Worm (Caenorhabditis elegans): ENCODE data around the gene srw-19.

The srw-19 gene

DNA sequence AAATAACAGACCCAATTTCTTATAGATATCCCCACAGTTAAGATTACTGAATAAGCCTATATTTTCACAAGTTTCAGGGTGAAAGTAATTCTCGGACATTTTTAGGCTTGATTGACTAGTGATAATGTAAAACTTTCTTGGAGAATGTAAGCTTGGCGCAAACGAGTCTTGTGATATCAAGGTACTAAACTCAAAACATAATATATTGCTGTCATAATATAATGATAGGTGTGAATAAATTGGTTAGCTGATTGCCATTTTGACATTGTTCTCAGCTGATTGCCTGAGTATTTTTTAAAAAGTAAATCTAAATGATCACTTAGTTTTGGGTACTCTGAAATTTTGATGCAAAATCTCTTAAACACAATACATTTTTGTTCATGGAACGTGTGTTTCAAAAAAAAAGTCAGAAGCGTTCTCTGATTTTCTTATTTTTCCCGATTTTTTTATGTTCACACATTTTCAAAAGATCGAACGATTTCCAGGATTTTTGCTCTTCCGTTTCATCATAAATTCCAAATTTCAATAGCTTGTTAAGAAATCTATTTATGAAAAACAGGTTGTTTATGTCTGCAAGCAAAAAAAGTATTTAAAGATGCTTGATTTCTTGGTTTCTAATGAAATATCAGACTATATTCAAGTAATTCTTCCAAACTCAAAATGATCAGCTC, at the start of gene srw-19, which contains the start of gene srx-51:
Gene srw-19, minus strand, starts transcription at position 101 of the 671 bp plus-strand sequence.
Gene srx-51, plus strand, starts transcription at position 621 of the 671 bp plus-strand sequence.
- TF ChIP-seq unc-30 (tag; optimal IDR thresholded peaks at IDR 0.05) (no peak), nhr-85 (tag) (no peak), nhr-84 (tag; optimal IDR thresholded peaks at IDR 0.05) (no peak), ztf-4 (tag; optimal IDR thresholded peaks at IDR 0.05) (no peak), mdl-1 (tag; optimal IDR thresholded peaks at IDR 0.05) (no peak), vab-15 (tag; optimal IDR thresholded peaks at IDR 0.05) (no peak), hlh-17 (GFP tag; optimal IDR thresholded peaks at IDR 0.05; ENCODE audit: borderline replicate concordance) (no peak), nhr-77 (tag; optimal IDR thresholded peaks at IDR 0.05) (no peak), isw-1 (GFP tag; IDR thresholded peaks at IDR 0.05) (no peak), dpl-1 (GFP tag; optimal IDR thresholded peaks at IDR 0.05) (no peak), xbp-1 (tag; optimal IDR thresholded peaks at IDR 0.05) (no peak), fkh-8 (tag; optimal IDR thresholded peaks at IDR 0.05) (no peak)

DNA sequence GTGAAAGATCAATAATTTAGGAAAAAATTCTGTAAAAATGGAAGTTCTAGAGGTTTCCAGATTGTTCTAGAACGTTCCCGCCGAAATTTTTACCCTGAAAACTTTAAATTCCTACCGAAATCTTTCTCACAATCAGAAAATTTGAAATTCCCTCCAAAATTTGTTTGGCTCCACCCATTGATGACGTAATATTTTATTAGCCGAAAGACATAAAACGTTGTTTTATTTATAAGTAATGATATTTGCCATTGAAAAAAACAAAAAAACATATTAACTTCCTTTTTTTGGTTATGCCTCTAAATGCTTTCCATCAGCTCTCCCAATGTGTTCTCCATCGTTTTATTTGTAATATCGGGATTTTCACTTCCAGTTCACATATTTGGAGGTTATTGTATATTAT, 49.1 kb upstream of the srw-19 start, which contains the start of gene srh-295:
Gene srh-295, plus strand, starts transcription at position 301 of the 400 bp plus-strand sequence.
- TF ChIP-seq nhr-12 (tag; optimal IDR thresholded peaks at IDR 0.05), result no peak
- no peak for TF ChIP-seq ceh-8 (GFP tag; optimal IDR thresholded peaks at IDR 0.05)
- no peak for TF ChIP-seq C04F5.9 (tag; optimal IDR thresholded peaks at IDR 0.05)
- TF ChIP-seq vab-15 (tag; optimal IDR thresholded peaks at IDR 0.05), result no peak
- TF ChIP-seq fos-1 (tag; optimal IDR thresholded peaks at IDR 0.05), result no peak
- TF ChIP-seq tbx-2 (tag; optimal IDR thresholded peaks at IDR 0.05), result no peak
- TF ChIP-seq blmp-1 (tag; optimal IDR thresholded peaks at IDR 0.05), result no peak
- no peak for TF ChIP-seq ceh-90 (tag; optimal IDR thresholded peaks at IDR 0.05)
- no peak for TF ChIP-seq mep-1 (tag; optimal IDR thresholded peaks at IDR 0.05)

- peak; percentile 27 for TF ChIP-seq jun-1 (tag; optimal IDR thresholded peaks at IDR 0.05)
- peak; percentile 90 for TF ChIP-seq elt-2 (tag; optimal IDR thresholded peaks at IDR 0.05)
- TF ChIP-seq swsn-7 (tag; optimal IDR thresholded peaks at IDR 0.05), result no peak
These were observed 46.7 kb upstream of the srw-19 start, which contains the start of gene ZK1037.6 for ce11 chrV:15327745-15328447. ZK1037.6 (minus strand) TSS chrV:15327795.

DNA sequence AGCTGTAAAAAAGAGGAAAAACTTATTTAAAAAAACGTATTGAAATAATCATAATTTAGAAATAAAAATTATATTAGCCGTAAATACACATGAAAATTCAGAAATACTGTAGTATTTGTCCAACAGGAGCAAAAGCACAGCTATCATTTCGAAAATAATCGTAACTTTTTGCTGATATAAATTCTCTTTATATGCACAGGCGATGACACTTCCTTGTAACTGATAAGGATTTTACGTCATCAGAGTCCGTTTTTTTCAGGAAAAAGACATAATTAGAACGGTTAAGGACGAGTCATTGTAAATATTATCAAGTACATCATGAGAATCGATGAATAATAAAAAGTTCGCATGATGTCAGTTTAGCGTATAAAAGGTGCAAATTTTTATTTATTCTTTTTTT, 42.2 kb upstream of the srw-19 start:
- peak; percentile 84 for TF ChIP-seq elt-2 (tag; optimal IDR thresholded peaks at IDR 0.05)
- peak; percentile 13 for TF ChIP-seq jun-1 (tag; optimal IDR thresholded peaks at IDR 0.05)
- no peak for TF ChIP-seq nhr-71 (tag; optimal IDR thresholded peaks at IDR 0.05)
- TF ChIP-seq elt-3 (tag; optimal IDR thresholded peaks at IDR 0.05), result no peak
- TF ChIP-seq pqm-1 (tag; optimal IDR thresholded peaks at IDR 0.05), result peak; percentile 33
- TF ChIP-seq C16A3.4 (tag; optimal IDR thresholded peaks at IDR 0.05), result no peak

DNA sequence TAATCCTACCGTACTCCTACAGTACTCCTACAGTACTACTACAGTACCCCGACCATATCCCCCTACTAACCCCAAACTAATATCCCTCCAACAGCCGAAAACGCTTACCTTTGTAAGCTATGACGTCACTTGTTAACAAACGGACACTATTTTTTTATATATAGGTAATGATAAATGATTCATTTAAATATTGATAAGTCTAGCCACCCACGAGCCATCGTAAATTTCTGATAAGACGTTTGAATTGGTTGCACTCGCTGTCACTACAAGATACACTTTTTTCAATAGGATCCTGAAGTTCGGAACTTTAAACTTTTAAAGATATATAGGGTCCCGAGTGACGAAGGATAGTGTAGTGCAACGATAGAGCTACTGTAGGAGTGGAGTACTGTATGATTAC, 41.5 kb upstream of the srw-19 start, which contains the start of gene nhr-247:
Gene nhr-247, plus strand, starts transcription at position 330 of the 400 bp plus-strand sequence.
- TF ChIP-seq elt-2 (tag; optimal IDR thresholded peaks at IDR 0.05), result peak; percentile 73

ce11 chrV:15318638-15319037, 37.5 kb upstream of the srw-19 start, which contains the start of gene nhr-291:
nhr-291 (plus strand) TSS chrV:15318961.
- peak; percentile 38 for TF ChIP-seq nhr-20 (tag; optimal IDR thresholded peaks at IDR 0.05)
- TF ChIP-seq mep-1 (tag; optimal IDR thresholded peaks at IDR 0.05), result no peak
- no peak for TF ChIP-seq ceh-88 (GFP tag; IDR thresholded peaks at IDR 0.05)
- TF ChIP-seq lin-35 (GFP tag; optimal IDR thresholded peaks at IDR 0.05), result peak in 1 of 2 experiments; percentile 45
- no peak for TF ChIP-seq ces-1 (GFP tag; optimal IDR thresholded peaks at IDR 0.05)
- TF ChIP-seq elt-2 (tag; optimal IDR thresholded peaks at IDR 0.05), result peak; percentile 99
- no peak for TF ChIP-seq lin-13 (GFP tag; optimal IDR thresholded peaks at IDR 0.05)
- peak; percentile 55 for TF ChIP-seq pqm-1 (tag; optimal IDR thresholded peaks at IDR 0.05)
- TF ChIP-seq unc-86 (tag; optimal IDR thresholded peaks at IDR 0.05), result no peak
- TF ChIP-seq efl-1 (optimal IDR thresholded peaks at IDR 0.05), result no peak
- TF ChIP-seq efl-1 (GFP tag; optimal IDR thresholded peaks at IDR 0.05 in 1 of 2), result peak in 1 of 2 experiments; percentile 14
- TF ChIP-seq pax-3 (tag; optimal IDR thresholded peaks at IDR 0.05), result peak; percentile 77
- TF ChIP-seq jun-1 (tag; optimal IDR thresholded peaks at IDR 0.05), result peak; percentile 65
- no peak for TF ChIP-seq ztf-4 (tag; optimal IDR thresholded peaks at IDR 0.05)

Measured in whole organism, L1 larva.